Worm (Caenorhabditis elegans) whole organism, midembryonic: ENCODE measurements around the gene prmn-1.

Experiments
- T22C8.4 ChIP-seq: fragments of 200-800 bp; sonication (Bioruptor generic); IDR thresholded peaks from 2 replicates; pipeline ENCODE4 v1.3.6; 2022; ENCODE audit warnings: missing genetic modification characterization, missing compliant biosample characterization
- cog-1 ChIP-seq: sonication (generic microtip); optimal IDR thresholded peaks from 2 replicates; lab custom pipeline; 2016; ENCODE audit warnings: missing genetic modification characterization, missing compliant biosample characterization
- flt-1 ChIP-seq: fragments of 200-800 bp; sonication (Bioruptor generic); IDR thresholded peaks from 2 replicates; pipeline ENCODE4 v1.3.6; 2022; ENCODE audit warnings: missing genetic modification characterization, missing compliant biosample characterization
- klf-2 ChIP-seq: fragments of 200-800 bp; sonication (Bioruptor generic); conservative IDR thresholded peaks from 2 replicates; pipeline ENCODE4 v1.3.6; 2022; ENCODE audit warnings: missing genetic modification reagents, missing genetic modification characterization, missing compliant biosample characterization
- med-1 ChIP-seq: sonication (generic microtip); optimal IDR thresholded peaks from 2 replicates; lab custom pipeline; 2017; ENCODE audit warnings: missing genetic modification characterization, mild to moderate bottlenecking, missing compliant biosample characterization, antibody characterized with exemption, missing genetic modification reagents; ENCODE audit not compliant: insufficient read depth
- ref-1 ChIP-seq: fragments of 200-800 bp; sonication (Bioruptor generic); conservative IDR thresholded peaks from 2 replicates; pipeline ENCODE4 v1.3.6; 2022; ENCODE audit warnings: missing genetic modification reagents, missing genetic modification characterization, missing compliant biosample characterization
- tab-1 ChIP-seq: fragments of 200-800 bp; sonication (Bioruptor generic); IDR thresholded peaks from 2 replicates; pipeline ENCODE4 v1.3.6; 2022; ENCODE audit warnings: missing genetic modification characterization, missing compliant biosample characterization
- ztf-23 ChIP-seq: fragments of 200-800 bp; sonication (Bioruptor generic); IDR thresholded peaks from 2 replicates; pipeline ENCODE4 v1.3.6; 2022; ENCODE audit warnings: missing genetic modification reagents, missing genetic modification characterization, missing compliant biosample characterization
- ztf-29 ChIP-seq: fragments of 200-800 bp; sonication (Bioruptor generic); IDR thresholded peaks from 2 replicates; pipeline ENCODE4 v1.3.6; 2022; ENCODE audit warnings: missing genetic modification reagents, missing genetic modification characterization, missing compliant biosample characterization

The prmn-1 gene

ce11 chrX:11355856-11356255 lies 29.0 kb upstream of the prmn-1 start:
- TF ChIP-seq flt-1 (no peak), cog-1 (no peak), T22C8.4 (no peak), klf-2 (GFP tag; lab: Robert Waterston, UW) (no peak), tab-1 (GFP tag; lab: Robert Waterston, UW) (no peak), ref-1 (no peak), ztf-23 (no peak)

- TF ChIP-seq ref-1 (no peak), flt-1 (no peak), med-1 (GFP tag; lab: Kevin White, UChicago) (no peak), ztf-23 (no peak), T22C8.4 (no peak), cog-1 (no peak), tab-1 (GFP tag; lab: Robert Waterston, UW) (no peak), klf-2 (GFP tag; lab: Robert Waterston, UW) (no peak), ztf-29 (GFP tag; lab: Robert Waterston, UW) (no peak)
Observed at ce11 chrX:11357516-11357915, 27.4 kb upstream of the prmn-1 start, which contains the start of gene pgp-4. Gene pgp-4 (plus strand): TSS chrX:11357816.

ce11 chrX:11364914-11365313 lies 20.0 kb upstream of the prmn-1 start:
- no peak for TF ChIP-seq klf-2 (GFP tag; lab: Robert Waterston, UW)
- TF ChIP-seq T22C8.4: no peak
- TF ChIP-seq ztf-29 (GFP tag; lab: Robert Waterston, UW): no peak
- TF ChIP-seq ref-1: no peak
- no peak for TF ChIP-seq flt-1
- no peak for TF ChIP-seq ztf-23
- TF ChIP-seq cog-1: no peak
- no peak for TF ChIP-seq med-1 (GFP tag; lab: Kevin White, UChicago)

DNA sequence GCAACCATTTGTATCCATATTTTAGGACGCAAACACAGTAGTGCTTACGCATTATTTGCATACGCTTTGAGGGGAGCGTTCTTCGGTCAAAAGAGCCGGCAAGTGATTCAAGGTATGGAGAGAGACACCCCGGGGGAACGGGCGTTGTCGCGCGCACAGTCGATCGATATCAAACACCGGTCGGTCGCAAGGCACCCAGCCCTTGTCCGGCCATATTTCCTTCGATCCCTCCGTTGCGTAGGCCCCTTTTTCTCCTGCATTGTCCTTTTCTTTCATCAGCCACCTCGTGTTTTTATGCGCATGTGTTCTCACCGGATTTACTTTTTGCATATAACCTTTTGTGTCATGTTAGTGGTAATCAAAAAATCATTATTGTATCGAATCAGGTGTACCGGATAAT lies 18.9 kb upstream of the prmn-1 start:
- TF ChIP-seq tab-1 (GFP tag; lab: Robert Waterston, UW) (no peak), T22C8.4 (peak; percentile 56; the same call in 1 of the 2 replicates), ztf-29 (GFP tag; lab: Robert Waterston, UW) (no peak), flt-1 (0 out of 2 replicates have a peak, but pooled peaks have one; percentile 30)

DNA sequence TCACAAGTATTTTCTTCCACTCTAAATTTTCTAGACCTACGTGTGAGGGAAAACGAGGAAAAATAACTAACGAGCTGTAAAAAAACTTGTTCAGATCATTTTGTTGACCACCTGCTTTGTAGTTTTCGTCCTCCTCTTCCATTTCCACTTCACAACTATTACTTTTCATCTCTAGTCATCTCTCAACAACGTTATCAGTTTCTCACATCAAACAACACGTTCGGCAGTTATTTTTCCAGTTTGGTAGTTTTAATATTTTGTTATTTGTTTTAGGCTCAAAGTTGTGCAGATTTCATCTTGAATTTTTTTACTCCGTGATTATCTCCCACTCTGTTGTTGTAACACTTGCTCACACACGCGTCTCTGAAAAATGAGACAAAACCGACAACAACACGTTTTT lies 17.8 kb upstream of the prmn-1 start:
- no peak for TF ChIP-seq med-1 (GFP tag; lab: Kevin White, UChicago)
- TF ChIP-seq T22C8.4: no peak
- no peak for TF ChIP-seq ztf-23
- TF ChIP-seq tab-1 (GFP tag; lab: Robert Waterston, UW): no peak
- TF ChIP-seq ztf-29 (GFP tag; lab: Robert Waterston, UW): no peak
- no peak for TF ChIP-seq ref-1
- no peak for TF ChIP-seq klf-2 (GFP tag; lab: Robert Waterston, UW)
- TF ChIP-seq cog-1: no peak
- no peak for TF ChIP-seq flt-1

ce11 chrX:11367640-11368039 lies 17.2 kb upstream of the prmn-1 start:
- TF ChIP-seq tab-1 (GFP tag; lab: Robert Waterston, UW) (0 out of 2 replicates have a peak, but pooled peaks have one; percentile 10), ztf-29 (GFP tag; lab: Robert Waterston, UW) (no peak)

DNA sequence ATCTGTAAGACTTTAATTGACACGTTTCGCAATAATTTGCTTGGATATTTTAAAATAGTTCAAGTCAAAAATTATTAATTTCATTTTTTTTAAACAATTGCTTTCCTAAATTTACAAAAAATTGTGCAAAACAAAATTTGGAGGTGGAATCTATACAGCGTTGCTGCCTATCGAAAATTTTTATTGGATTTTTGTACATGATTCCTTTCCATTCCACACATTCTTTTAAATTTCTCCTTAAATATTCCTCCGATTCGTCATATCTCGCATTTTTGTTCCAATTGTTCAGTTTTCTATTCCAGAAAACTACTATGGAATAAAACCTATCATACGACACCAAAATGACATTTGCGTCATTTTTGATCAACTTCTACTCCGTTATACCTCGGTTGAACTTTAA lies 16.5 kb upstream of the prmn-1 start, which contains the start of gene ttyh-1:
Gene ttyh-1 (plus strand): TSS at position 301 of the 400 bp plus-strand sequence.
- no peak for TF ChIP-seq cog-1

DNA sequence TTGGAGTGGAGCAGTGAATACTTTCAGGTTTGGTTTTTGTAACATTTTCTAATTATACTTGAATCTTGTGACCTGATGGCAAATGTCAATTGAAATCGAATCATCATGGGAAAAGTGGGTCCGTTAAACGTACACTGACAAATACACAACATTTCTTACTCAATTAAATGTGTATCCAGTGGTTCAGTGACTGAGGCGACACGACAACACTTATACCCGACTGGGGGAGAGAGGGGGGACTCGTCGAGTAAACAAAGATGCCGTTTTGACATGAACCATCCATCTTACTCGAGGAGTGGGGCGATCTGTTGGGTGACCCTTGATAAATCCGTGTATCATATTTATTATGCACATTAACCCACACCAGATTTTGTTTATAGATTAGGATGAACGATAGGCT lies 16.0 kb upstream of the prmn-1 start:
- TF ChIP-seq ref-1 (no peak), cog-1 (peak; percentile 73), ztf-23 (no peak), flt-1 (0 out of 2 replicates have a peak, but pooled peaks have one; percentile 13)

DNA sequence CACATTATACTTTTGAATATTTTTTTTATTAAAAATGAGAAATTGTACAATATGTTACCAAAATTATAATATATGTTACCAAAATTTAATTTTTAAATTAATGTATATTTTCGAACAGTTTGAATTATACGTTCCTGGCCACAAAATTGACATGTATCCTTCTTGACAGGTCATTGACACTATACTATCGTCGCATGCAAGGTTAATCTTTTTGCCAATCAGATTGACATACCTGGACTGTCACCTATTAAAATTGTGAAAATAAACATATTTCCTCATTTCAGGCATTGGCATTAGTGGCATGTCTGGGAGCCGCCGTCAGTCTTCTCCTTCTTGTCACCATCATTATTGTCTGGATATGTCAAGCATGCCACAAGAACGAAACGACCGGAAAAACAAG lies 14.8 kb upstream of the prmn-1 start:
- TF ChIP-seq ztf-29 (GFP tag; lab: Robert Waterston, UW) (no peak), flt-1 (no peak), klf-2 (GFP tag; lab: Robert Waterston, UW) (no peak), med-1 (GFP tag; lab: Kevin White, UChicago) (no peak), tab-1 (GFP tag; lab: Robert Waterston, UW) (no peak), T22C8.4 (no peak), ref-1 (no peak), ztf-23 (no peak), cog-1 (no peak)

DNA sequence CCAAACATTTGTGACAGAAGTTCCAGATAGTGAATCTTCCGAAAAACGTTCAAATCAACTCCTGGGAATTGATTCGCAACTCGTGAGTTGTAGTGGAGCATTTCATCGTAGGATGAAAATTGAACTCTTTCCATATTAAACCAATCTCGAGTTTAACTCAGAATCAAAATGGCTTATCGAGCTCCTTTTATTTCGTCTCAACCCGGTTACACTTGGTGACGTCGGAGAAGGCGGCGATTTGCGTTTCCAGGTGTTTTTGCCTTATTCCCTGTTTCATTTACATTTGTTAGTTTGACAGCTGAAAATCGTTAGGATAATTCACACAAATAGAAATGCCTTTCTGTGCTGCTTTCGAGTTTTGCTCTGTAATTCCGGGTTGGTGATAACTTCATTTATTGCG lies 9.4 kb upstream of the prmn-1 start, which contains the start of gene F42E11.3:
Gene F42E11.3 (minus strand): TSS at position 101 of the 400 bp plus-strand sequence.
- no peak for TF ChIP-seq flt-1
- no peak for TF ChIP-seq med-1 (GFP tag; lab: Kevin White, UChicago)
- TF ChIP-seq T22C8.4: no peak
- TF ChIP-seq ztf-23: no peak
- no peak for TF ChIP-seq ztf-29 (GFP tag; lab: Robert Waterston, UW)
- no peak for TF ChIP-seq klf-2 (GFP tag; lab: Robert Waterston, UW)
- TF ChIP-seq cog-1: no peak

ce11 chrX:11377370-11377769 lies 7.5 kb upstream of the prmn-1 start, which contains the start of gene tni-1:
Gene tni-1 (minus strand): TSS chrX:11377470.
- no peak for TF ChIP-seq ztf-23
- no peak for TF ChIP-seq T22C8.4
- TF ChIP-seq ztf-29 (GFP tag; lab: Robert Waterston, UW): no peak
- TF ChIP-seq med-1 (GFP tag; lab: Kevin White, UChicago): no peak
- TF ChIP-seq cog-1: no peak
- no peak for TF ChIP-seq ref-1
